Fruit fly (Drosophila melanogaster): ENCODE measurements around the gene CG42831.

CG42831 gene

dm6 chr3L:10793889-10794478 lies 20.6 kb upstream of the CG42831 start:
- peak; percentile 73 for TF ChIP-seq net (GFP tag; optimal IDR thresholded peaks at IDR 0.05)
- TF ChIP-seq dac (GFP tag; optimal IDR thresholded peaks at IDR 0.05) = peak; percentile 85
- peak; percentile 25 for TF ChIP-seq Sox15 (GFP tag; optimal IDR thresholded peaks at IDR 0.05)
- peak; percentile 54 for TF ChIP-seq CG3919 (GFP tag; optimal IDR thresholded peaks at IDR 0.05)
- TF ChIP-seq CG7368 (GFP tag; optimal IDR thresholded peaks at IDR 0.05) = peak; percentile 18
- no peak for TF ChIP-seq CG1621 (tag; optimal IDR thresholded peaks at IDR 0.05)
- TF ChIP-seq CG8319 (GFP tag; optimal IDR thresholded peaks at IDR 0.05) = no peak
- peak; percentile 69 for TF ChIP-seq CG31627 (GFP tag; optimal IDR thresholded peaks at IDR 0.05)
- peak; percentile 49 for TF ChIP-seq svp (GFP tag)
- peak; percentile 25 for TF ChIP-seq CG16779 (tag; optimal IDR thresholded peaks at IDR 0.05)
- TF ChIP-seq Hr38 (GFP tag; optimal IDR thresholded peaks at IDR 0.05) = no peak
- TF ChIP-seq Sox102F (GFP tag; optimal IDR thresholded peaks at IDR 0.05) = peak; percentile 74
- peak; percentile 85 for TF ChIP-seq Lpt (GFP tag; optimal IDR thresholded peaks at IDR 0.05)
- peak; percentile 75 for TF ChIP-seq esn (GFP tag; optimal IDR thresholded peaks at IDR 0.05)
- TF ChIP-seq CG6808 (GFP tag; optimal IDR thresholded peaks at IDR 0.05) = no peak
- peak; percentile 74 for TF ChIP-seq topi (GFP tag; optimal IDR thresholded peaks at IDR 0.05)
- peak; percentile 38 for TF ChIP-seq vri (GFP tag; optimal IDR thresholded peaks at IDR 0.05)
- TF ChIP-seq CG9139 (GFP tag; optimal IDR thresholded peaks at IDR 0.05) = no peak
- TF ChIP-seq achi (GFP tag; optimal IDR thresholded peaks at IDR 0.05) = peak; percentile 78
- TF ChIP-seq CG8632 (GFP tag; optimal IDR thresholded peaks at IDR 0.05) = peak; percentile 24
- TF ChIP-seq Sox14 (GFP tag; optimal IDR thresholded peaks at IDR 0.05) = peak; percentile 75
- no peak for TF ChIP-seq fd85E (GFP tag; optimal IDR thresholded peaks at IDR 0.05)
- TF ChIP-seq CG6276 (GFP tag; optimal IDR thresholded peaks at IDR 0.05) = peak; percentile 85
- peak; percentile 94 for TF ChIP-seq CG15336 (GFP tag; IDR thresholded peaks at IDR 0.05)
- TF ChIP-seq dsx (GFP tag; optimal IDR thresholded peaks at IDR 0.05; ENCODE audit: poor library complexity, severe bottlenecking) = no peak
- peak; percentile 23 for TF ChIP-seq CG11902 (GFP tag; optimal IDR thresholded peaks at IDR 0.05)
- no peak for TF ChIP-seq ss (GFP tag; optimal IDR thresholded peaks at IDR 0.05)
- TF ChIP-seq CG11294 (GFP tag; IDR thresholded peaks at IDR 0.05) = peak; percentile 67
- peak; percentile 54 for TF ChIP-seq CG11762 (GFP tag; optimal IDR thresholded peaks at IDR 0.05; ENCODE audit: insufficient read depth)
- no peak for TF ChIP-seq fkh (GFP tag; optimal IDR thresholded peaks at IDR 0.05)
- TF ChIP-seq lz (GFP tag; optimal IDR thresholded peaks at IDR 0.05) = peak; percentile 71
- peak; percentile 90 for TF ChIP-seq CG8119 (GFP tag; IDR thresholded peaks at IDR 0.05)
- TF ChIP-seq eg (GFP tag; IDR thresholded peaks at IDR 0.05) = peak; percentile 91
- TF ChIP-seq CG3032 (tag; optimal IDR thresholded peaks at IDR 0.05) = peak; percentile 23
- no peak for TF ChIP-seq CG6854 (GFP tag; optimal IDR thresholded peaks at IDR 0.05)
- peak; percentile 12 for TF ChIP-seq Blimp-1 (GFP tag; optimal IDR thresholded peaks at IDR 0.05)
- TF ChIP-seq CG4318 (GFP tag; optimal IDR thresholded peaks at IDR 0.05) = peak; percentile 94
- peak; percentile 75 for TF ChIP-seq Hr39 (GFP tag; optimal IDR thresholded peaks at IDR 0.05)
- peak in 1 of 2 experiments; percentile 87 for TF ChIP-seq salr (GFP tag; optimal IDR thresholded peaks at IDR 0.05)
- TF ChIP-seq CG10669 (GFP tag; optimal IDR thresholded peaks at IDR 0.05) = peak; percentile 28
- TF ChIP-seq CG34406 (GFP tag; optimal IDR thresholded peaks at IDR 0.05) = peak; percentile 49
- TF ChIP-seq Smox (GFP tag; optimal IDR thresholded peaks at IDR 0.05) = peak; percentile 71
- peak; percentile 73 for TF ChIP-seq cyc (GFP tag; optimal IDR thresholded peaks at IDR 0.05)
- TF ChIP-seq CG32006 (GFP tag; optimal IDR thresholded peaks at IDR 0.05) = peak; percentile 97
- peak; percentile 19 for TF ChIP-seq Ets96B (tag; optimal IDR thresholded peaks at IDR 0.05)
- peak; percentile 81 for TF ChIP-seq Gug (GFP tag; IDR thresholded peaks at IDR 0.05)
- TF ChIP-seq Met (GFP tag; optimal IDR thresholded peaks at IDR 0.05) = peak; percentile 81
- TF ChIP-seq acj6 (GFP tag; optimal IDR thresholded peaks at IDR 0.05) = peak; percentile 63
- TF ChIP-seq Eip78C (GFP tag) = peak; percentile 93
- peak; percentile 28 for TF ChIP-seq Eip75B (GFP tag; optimal IDR thresholded peaks at IDR 0.05)
- peak; percentile 74 for TF ChIP-seq pdm3 (GFP tag; optimal IDR thresholded peaks at IDR 0.05)

All from whole organism, prepupa.